Worm (Caenorhabditis elegans): ENCODE results near the gene F43E2.11.

DNA sequence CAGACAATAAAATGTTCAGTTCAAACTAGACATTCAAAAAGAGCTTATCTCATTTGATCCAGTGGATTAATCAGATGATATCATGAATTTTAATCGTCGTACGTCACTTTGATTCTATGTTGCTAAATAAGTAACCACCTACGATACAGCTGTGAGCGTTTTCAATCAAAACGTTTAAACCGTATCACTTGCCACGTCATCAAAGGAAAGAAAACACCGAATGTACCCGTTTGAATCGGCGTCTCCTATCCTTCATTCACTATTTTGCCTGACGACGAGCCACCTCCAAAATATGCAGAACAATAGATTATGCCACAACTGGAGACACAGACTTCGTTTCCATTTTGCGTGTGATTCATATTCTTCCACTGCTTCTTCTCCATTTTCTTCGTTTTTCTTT is 24.2 kb downstream of the F43E2.11 start:
- no peak for TF ChIP-seq egl-27 (tag; optimal IDR thresholded peaks at IDR 0.05)
- no peak for TF ChIP-seq dmd-4 (tag; optimal IDR thresholded peaks at IDR 0.05)
- TF ChIP-seq lsy-2 (tag; optimal IDR thresholded peaks at IDR 0.05), result no peak
- no peak for TF ChIP-seq F13H6.1 (tag; optimal IDR thresholded peaks at IDR 0.05)
- TF ChIP-seq elt-3 (tag; optimal IDR thresholded peaks at IDR 0.05), result no peak
- no peak for TF ChIP-seq skn-1 (tag; optimal IDR thresholded peaks at IDR 0.05)
- TF ChIP-seq mab-5 (tag; optimal IDR thresholded peaks at IDR 0.05), result no peak
- no peak for TF ChIP-seq ama-1 (optimal IDR thresholded peaks at IDR 0.05)
- no peak for TF ChIP-seq nhr-11 (tag; optimal IDR thresholded peaks at IDR 0.05)
- TF ChIP-seq nhr-237 (tag; optimal IDR thresholded peaks at IDR 0.05), result no peak
- TF ChIP-seq ztf-1 (GFP tag; conservative IDR thresholded peaks at IDR 0.05), result no peak
- no peak for TF ChIP-seq ztf-11 (tag; optimal IDR thresholded peaks at IDR 0.05)
- TF ChIP-seq ceh-82 (tag; optimal IDR thresholded peaks at IDR 0.05), result no peak
- no peak for TF ChIP-seq R02D3.7 (tag; optimal IDR thresholded peaks at IDR 0.05)
